Worm (Caenorhabditis elegans) whole organism, young adult: ENCODE measurements around the gene sipa-1.

ENCODE experiments used
- B0035.1 ChIP-seq: sonication (generic microtip); optimal IDR thresholded peaks from 2 replicates; lab custom pipeline; 2016; ENCODE audit warnings: missing genetic modification characterization, mild to moderate bottlenecking, missing compliant biosample characterization, missing genotype, missing genetic modification reagents
- F22D6.2 ChIP-seq: sonication (generic microtip); optimal IDR thresholded peaks from 2 replicates; lab custom pipeline; 2016; ENCODE audit warnings: mild to moderate bottlenecking, missing genetic modification characterization, missing compliant biosample characterization
- F57A8.1 ChIP-seq: fragments of 200-800 bp; sonication (Bioruptor generic); optimal IDR thresholded peaks from 2 replicates; lab custom pipeline; 2018; ENCODE audit warnings: mild to moderate bottlenecking, missing genetic modification characterization, moderate library complexity, missing compliant biosample characterization
- K12H6.12 ChIP-seq: fragments of 200-800 bp; sonication (Bioruptor generic); optimal IDR thresholded peaks from 2 replicates; lab custom pipeline; 2018; ENCODE audit warnings: mild to moderate bottlenecking, missing genetic modification characterization, missing compliant biosample characterization
- Y53F4B.3 ChIP-seq: fragments of 200-800 bp; sonication (Bioruptor generic); IDR thresholded peaks from 2 replicates; pipeline ENCODE4 v1.3.6; 2022; ENCODE audit warnings: missing genetic modification reagents, missing genetic modification characterization, missing compliant biosample characterization
- akir-1 ChIP-seq: fragments of 200-800 bp; sonication (Bioruptor generic); optimal IDR thresholded peaks from 2 replicates; lab custom pipeline; 2018; ENCODE audit warnings: mild to moderate bottlenecking, missing genetic modification characterization, moderate library complexity, missing compliant biosample characterization
- atf-7 ChIP-seq: sonication (generic microtip); optimal IDR thresholded peaks from 2 replicates; lab custom pipeline; 2017; ENCODE audit warnings: mild to moderate bottlenecking, missing genetic modification characterization, missing compliant biosample characterization
- bed-1 ChIP-seq: fragments of 200-800 bp; sonication (Bioruptor generic); IDR thresholded peaks from 2 replicates; pipeline ENCODE4 v1.3.6; 2022; ENCODE audit warnings: missing genetic modification reagents, missing genetic modification characterization, missing compliant biosample characterization
- bed-2 ChIP-seq: fragments of 200-800 bp; sonication (Bioruptor generic); IDR thresholded peaks from 2 replicates; pipeline ENCODE4 v1.3.6; 2022; ENCODE audit warnings: missing genetic modification reagents, missing genetic modification characterization, missing compliant biosample characterization
- cebp-1 ChIP-seq, 2 experiments: fragments of 200-800 bp in 1 of 2; sonication (Bioruptor generic) in 1 of 2; sonication (generic microtip) in 1 of 2; IDR thresholded peaks in 1 of 2; optimal IDR thresholded peaks in 1 of 2; 2 replicates each; pipeline versions ENCODE4 v1.3.6 to Lab custom; 2017 to 2022; ENCODE audit warnings: missing compliant biosample characterization in 2 of 2, missing genetic modification characterization in 2 of 2, mild to moderate bottlenecking in 1 of 2, missing genetic modification reagents in 1 of 2, moderate library complexity in 1 of 2
- ceh-40 ChIP-seq: fragments of 200-800 bp; sonication (Bioruptor generic); IDR thresholded peaks from 2 replicates; pipeline ENCODE4 v1.3.6; 2022; ENCODE audit warnings: missing genetic modification characterization, missing compliant biosample characterization
- efl-1 ChIP-seq: fragments of 150-350 bp; optimal IDR thresholded peaks from 2 replicates; lab custom pipeline; 2014; ENCODE audit warnings: missing biosample characterization, missing genetic modification reagents, missing genetic modification characterization
- ekl-4 ChIP-seq: fragments of 200-800 bp; sonication (Bioruptor generic); IDR thresholded peaks from 2 replicates; pipeline ENCODE4 v1.3.6; 2022; ENCODE audit warnings: missing genetic modification reagents, missing genetic modification characterization, missing compliant biosample characterization
- hmg-1.2 ChIP-seq: fragments of 200-800 bp; sonication (Bioruptor generic); IDR thresholded peaks from 2 replicates; pipeline ENCODE4 v1.3.6; 2022; ENCODE audit warnings: missing genetic modification reagents, missing genetic modification characterization, missing compliant biosample characterization
- let-607 ChIP-seq, 2 experiments: fragments of 200-800 bp in 1 of 2; sonication (Bioruptor generic) in 1 of 2; sonication (generic microtip) in 1 of 2; optimal IDR thresholded peaks; 2 replicates each; lab custom pipeline; 2016 to 2018; ENCODE audit warnings: mild to moderate bottlenecking in 2 of 2, missing compliant biosample characterization in 2 of 2, missing genetic modification characterization in 2 of 2, moderate library complexity in 2 of 2, missing genotype in 1 of 2
- lin-35 ChIP-seq, 3 experiments: fragments of 150-350 bp in 2 of 3; sonication (generic microtip) in 1 of 3; optimal IDR thresholded peaks; 2 replicates each; lab custom pipeline; 2014 to 2018; ENCODE audit warnings: missing biosample characterization in 3 of 3, missing genetic modification characterization in 3 of 3, missing genetic modification reagents in 3 of 3
- lin-40 ChIP-seq: sonication (generic microtip); optimal IDR thresholded peaks from 2 replicates; lab custom pipeline; 2016; ENCODE audit warnings: missing genetic modification characterization, mild to moderate bottlenecking, missing compliant biosample characterization, missing genotype, missing genetic modification reagents
- lir-1 ChIP-seq: fragments of 200-800 bp; sonication (Bioruptor generic); conservative IDR thresholded peaks from 2 replicates; pipeline ENCODE4 v1.3.6; 2022; ENCODE audit warnings: missing genetic modification reagents, missing genetic modification characterization, missing compliant biosample characterization
- lsl-1 ChIP-seq: fragments of 200-800 bp; sonication (Bioruptor generic); optimal IDR thresholded peaks from 2 replicates; lab custom pipeline; 2018; ENCODE audit warnings: mild to moderate bottlenecking, missing genetic modification characterization, moderate library complexity, missing compliant biosample characterization
- madf-6 ChIP-seq: fragments of 200-800 bp; sonication (Bioruptor generic); IDR thresholded peaks from 2 replicates; pipeline ENCODE4 v1.3.6; 2022; ENCODE audit warnings: missing genetic modification reagents, missing genetic modification characterization, missing compliant biosample characterization
- madf-8 ChIP-seq: fragments of 200-800 bp; sonication (Bioruptor generic); conservative IDR thresholded peaks from 2 replicates; pipeline ENCODE4 v1.3.6; 2022; ENCODE audit warnings: missing genetic modification reagents, missing genetic modification characterization, missing compliant biosample characterization
- mes-4 ChIP-seq: sonication (generic microtip); optimal IDR thresholded peaks from 2 replicates; lab custom pipeline; 2016; ENCODE audit warnings: missing genotype, missing genetic modification characterization, missing compliant biosample characterization
- nfyb-1 ChIP-seq: fragments of 200-800 bp; sonication (Bioruptor generic); IDR thresholded peaks from 2 replicates; pipeline ENCODE4 v1.3.6; 2022; ENCODE audit warnings: missing genetic modification reagents, missing genetic modification characterization, missing compliant biosample characterization
- nhr-179 ChIP-seq: sonication (generic microtip); optimal IDR thresholded peaks from 2 replicates; lab custom pipeline; 2016; ENCODE audit warnings: mild to moderate bottlenecking, missing genetic modification characterization, missing compliant biosample characterization
- nhr-80 ChIP-seq: sonication (generic microtip); optimal IDR thresholded peaks from 2 replicates; lab custom pipeline; 2016; ENCODE audit warnings: missing genetic modification characterization, missing compliant biosample characterization
- rpc-1 ChIP-seq, 2 experiments: fragments of 150-350 bp in 1 of 2; sonication (generic microtip) in 1 of 2; optimal IDR thresholded peaks; 2 replicates each; lab custom pipeline; 2014 to 2018; ENCODE audit warnings: missing biosample characterization in 1 of 2, missing genetic modification characterization in 1 of 2, missing genetic modification reagents in 1 of 2, missing genotype in 1 of 2
- sea-2 ChIP-seq: fragments of 200-800 bp; sonication (Bioruptor generic); IDR thresholded peaks from 2 replicates; pipeline ENCODE4 v1.3.6; 2022; ENCODE audit warnings: missing genetic modification characterization, missing compliant biosample characterization
- snpc-1.1 ChIP-seq: sonication (generic microtip); optimal IDR thresholded peaks from 2 replicates; lab custom pipeline; 2017; ENCODE audit warnings: missing genetic modification characterization, mild to moderate bottlenecking, missing compliant biosample characterization, antibody characterized with exemption, moderate library complexity, missing genotype, missing genetic modification reagents; ENCODE audit not compliant: insufficient read depth
- snpc-3.4 ChIP-seq: sonication (generic microtip); optimal IDR thresholded peaks from 2 replicates; lab custom pipeline; 2017; ENCODE audit warnings: missing genetic modification characterization, mild to moderate bottlenecking, missing compliant biosample characterization, antibody characterized with exemption, moderate library complexity, missing genotype, missing genetic modification reagents
- snpc-4 ChIP-seq, 5 experiments: fragments of 150-350 bp in 1 of 5; sonication (generic microtip) in 4 of 5; optimal IDR thresholded peaks; 2 replicates each; lab custom pipeline; 2014 to 2018; ENCODE audit warnings: missing genetic modification characterization in 5 of 5, missing biosample characterization in 3 of 5, antibody characterized with exemption in 2 of 5, mild to moderate bottlenecking in 2 of 5, missing compliant biosample characterization in 2 of 5, missing genotype in 2 of 5, moderate library complexity in 2 of 5, missing genetic modification reagents in 1 of 5
- somi-1 ChIP-seq: fragments of 200-800 bp; sonication (Bioruptor generic); optimal IDR thresholded peaks from 2 replicates; lab custom pipeline; 2018; ENCODE audit warnings: mild to moderate bottlenecking, missing genetic modification characterization, missing compliant biosample characterization
- tbx-9 ChIP-seq: sonication (generic microtip); optimal IDR thresholded peaks from 2 replicates; lab custom pipeline; 2016; ENCODE audit warnings: borderline replicate concordance, missing genetic modification characterization, inconsistent platforms, missing compliant biosample characterization
- unc-62 ChIP-seq: fragments of 150-350 bp; optimal IDR thresholded peaks from 2 replicates; lab custom pipeline; 2014; ENCODE audit warnings: missing biosample characterization, missing genetic modification reagents, missing genetic modification characterization
- zfh-2 ChIP-seq: fragments of 200-800 bp; sonication (Bioruptor generic); conservative IDR thresholded peaks from 2 replicates; pipeline ENCODE4 v1.3.6; 2022; ENCODE audit warnings: missing genetic modification reagents, missing genetic modification characterization, missing compliant biosample characterization
- zim-3 ChIP-seq: sonication (generic microtip); optimal IDR thresholded peaks from 2 replicates; lab custom pipeline; 2017; ENCODE audit warnings: mild to moderate bottlenecking, missing genetic modification characterization, moderate library complexity, missing compliant biosample characterization
- ztf-22 ChIP-seq: fragments of 200-800 bp; sonication (Bioruptor generic); optimal IDR thresholded peaks from 2 replicates; lab custom pipeline; 2018; ENCODE audit warnings: mild to moderate bottlenecking, missing genetic modification characterization, moderate library complexity, missing compliant biosample characterization
- ztf-3 ChIP-seq: fragments of 200-800 bp; sonication (Bioruptor generic); optimal IDR thresholded peaks from 2 replicates; lab custom pipeline; 2018; ENCODE audit warnings: mild to moderate bottlenecking, missing genetic modification characterization, missing compliant biosample characterization
- ztf-6 ChIP-seq: fragments of 200-800 bp; sonication (Bioruptor generic); IDR thresholded peaks from 2 replicates; pipeline ENCODE4 v1.3.6; 2022; ENCODE audit warnings: missing genetic modification reagents, missing genetic modification characterization, missing compliant biosample characterization

Gene sipa-1

DNA sequence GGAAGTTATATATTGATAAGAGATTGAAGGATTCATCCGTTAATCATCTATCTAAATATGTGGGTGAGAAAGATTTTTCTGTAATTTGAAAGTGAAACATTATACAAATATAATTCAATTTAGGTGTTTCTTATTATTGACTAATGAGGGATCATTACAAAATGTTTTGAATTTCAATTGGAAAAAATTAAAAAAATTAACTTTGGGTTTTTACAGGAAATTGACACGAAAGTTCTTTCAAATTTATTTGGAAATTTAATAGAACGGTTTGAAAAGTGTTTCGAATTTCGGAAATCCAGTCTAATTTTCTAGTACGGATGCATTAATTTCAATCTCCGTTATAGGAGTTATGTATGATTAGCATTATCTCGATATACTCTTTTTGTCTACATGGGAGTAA, 16.0 kb upstream of the sipa-1 start:
- TF ChIP-seq snpc-4 (GFP tag; optimal IDR thresholded peaks at IDR 0.05; lab: Kevin White, UChicago), result no peak
- TF ChIP-seq snpc-4 (tag; optimal IDR thresholded peaks at IDR 0.05; lab: Kevin White, UChicago), result no peak
- no peak for TF ChIP-seq tbx-9 (tag; lab: Kevin White, UChicago)
- TF ChIP-seq sea-2, result no peak
- no peak for TF ChIP-seq hmg-1.2

DNA sequence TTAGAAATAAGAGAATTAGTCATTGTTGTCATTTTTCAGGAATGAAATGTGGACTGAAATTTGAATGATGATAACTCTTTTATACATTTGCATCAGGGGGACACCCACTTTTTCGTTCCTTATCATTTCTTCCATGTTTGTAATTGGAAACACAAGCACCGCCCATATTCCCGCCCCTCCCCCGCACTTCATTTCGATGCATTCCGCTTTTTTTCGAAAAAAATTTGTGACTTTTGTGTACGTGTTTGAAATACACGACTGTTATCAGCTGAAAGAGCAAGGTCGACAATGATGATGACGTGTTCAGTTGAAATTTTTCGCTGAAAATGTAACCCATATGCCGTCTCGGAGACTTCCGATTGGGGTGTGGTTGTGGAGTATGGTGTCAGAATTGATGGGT, 13.6 kb upstream of the sipa-1 start, which contains the start of gene zip-10:
TSS of gene zip-10 (minus strand) at position 43 of the 400 bp plus-strand sequence.
- TF ChIP-seq lin-40 (tag; lab: Kevin White, UChicago) (no peak), bed-2 (no peak), atf-7 (peak; percentile 77), zim-3 (tag; lab: Kevin White, UChicago) (no peak), lsl-1 (GFP tag; lab: Kevin White, UChicago) (no peak), let-607 (tag; optimal IDR thresholded peaks at IDR 0.05; lab: Kevin White, UChicago) (peak; percentile 39 to 59), nhr-80 (tag; lab: Kevin White, UChicago) (peak; percentile 96)

DNA sequence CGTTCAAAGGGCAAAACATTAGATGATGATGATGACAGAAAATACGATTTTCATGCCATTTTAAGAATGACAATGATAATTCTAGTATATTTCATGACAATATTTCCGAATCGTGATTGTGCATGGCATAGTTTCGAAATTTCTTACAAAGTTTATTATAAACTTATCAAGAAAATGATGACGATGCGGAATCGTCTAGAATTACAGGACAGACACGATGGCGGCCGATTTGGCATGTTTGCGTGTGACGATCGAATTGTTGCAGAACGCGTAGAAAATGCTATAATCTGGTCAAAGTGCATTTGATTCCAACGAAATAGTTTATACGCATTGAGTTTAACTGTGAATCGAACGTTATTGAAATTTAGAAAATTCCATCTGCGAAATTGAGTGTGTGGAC, 12.2 kb upstream of the sipa-1 start:
- TF ChIP-seq K12H6.12 (tag; lab: Kevin White, UChicago) (no peak), somi-1 (no peak), F57A8.1 (GFP tag; lab: Kevin White, UChicago) (no peak), nfyb-1 (GFP tag; lab: Robert Waterston, UW) (no peak)

DNA sequence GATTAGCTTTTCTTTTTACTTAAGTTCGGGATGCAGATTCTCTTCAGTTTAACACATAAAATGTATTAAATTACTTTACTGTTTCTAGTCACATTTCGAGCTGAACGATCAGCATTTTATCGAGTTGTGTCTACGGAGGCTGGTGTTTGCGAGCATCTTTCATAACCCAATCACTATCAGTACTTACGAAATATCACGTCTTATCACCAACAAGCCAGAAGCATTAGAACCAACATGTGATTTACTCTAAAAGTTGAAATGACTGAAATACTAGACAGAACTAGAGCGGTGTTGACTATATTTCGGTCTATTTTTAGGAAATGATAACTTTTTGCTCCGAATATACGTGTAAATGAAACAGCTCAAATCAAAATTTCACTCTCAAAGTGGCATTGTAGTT, 11.3 kb upstream of the sipa-1 start:
- TF ChIP-seq snpc-1.1 (tag; lab: Kevin White, UChicago), result no peak
- TF ChIP-seq nhr-80 (tag; lab: Kevin White, UChicago), result peak; percentile 47
- peak; percentile 88 for TF ChIP-seq cebp-1 (GFP tag; IDR thresholded peaks at IDR 0.05; lab: Robert Waterston, UW)
- TF ChIP-seq cebp-1 (tag; optimal IDR thresholded peaks at IDR 0.05; lab: Kevin White, UChicago), result peak; percentile 87

DNA sequence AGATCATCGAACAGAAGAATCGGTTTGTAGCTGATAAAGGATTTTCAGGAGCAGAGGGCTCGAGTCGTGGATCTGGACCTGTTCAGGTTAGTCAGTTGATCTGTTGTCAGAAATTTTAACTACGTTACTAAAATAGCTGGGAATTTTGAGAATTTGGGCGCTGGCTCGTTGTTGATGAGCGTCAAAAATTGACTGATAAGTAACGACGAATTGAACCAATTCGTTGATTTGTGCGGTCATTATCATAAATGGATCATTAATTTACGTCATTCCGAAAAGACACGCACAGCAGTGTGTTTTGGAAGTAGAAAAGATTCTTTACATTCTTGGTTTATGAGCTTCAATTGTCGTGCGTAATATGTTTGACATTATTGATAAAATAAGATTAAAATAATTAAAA, 10.7 kb upstream of the sipa-1 start:
- TF ChIP-seq ztf-22 (no peak), lin-35 (GFP tag; optimal IDR thresholded peaks at IDR 0.05; lab: Kevin White, UChicago) (no peak), F22D6.2 (tag; lab: Kevin White, UChicago) (no peak), bed-1 (GFP tag; lab: Robert Waterston, UW) (no peak), ztf-3 (no peak), ztf-6 (GFP tag; lab: Robert Waterston, UW) (no peak)

DNA sequence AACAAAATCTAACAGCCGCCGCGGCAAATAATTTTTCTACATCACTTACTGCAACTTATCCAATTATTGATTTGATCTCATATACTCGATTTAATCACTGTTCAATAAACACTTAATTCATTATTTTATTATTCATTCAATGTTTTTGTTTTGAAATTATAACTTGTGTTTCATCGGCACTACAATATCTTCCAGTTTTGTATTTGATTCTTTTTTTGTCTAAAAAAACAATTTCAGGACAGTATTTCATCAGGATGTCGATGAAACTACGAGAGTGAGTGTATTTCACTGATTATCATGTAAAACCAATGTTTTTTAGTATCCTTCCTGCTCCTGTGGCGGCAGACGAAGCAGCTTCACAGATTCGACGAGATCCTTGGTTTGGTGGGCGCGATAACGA, 8.2 kb upstream of the sipa-1 start, which contains the start of gene skp-1:
TSS of gene skp-1 (plus strand) at position 238 of the 400 bp plus-strand sequence.
- TF ChIP-seq madf-6 (GFP tag; lab: Robert Waterston, UW), result no peak; the same call in 1 of the 2 replicates
- no peak for TF ChIP-seq nfyb-1 (GFP tag; lab: Robert Waterston, UW)
- TF ChIP-seq nhr-179 (tag; lab: Kevin White, UChicago), result no peak
- TF ChIP-seq ztf-6 (GFP tag; lab: Robert Waterston, UW), result no peak
- TF ChIP-seq ceh-40 (GFP tag; lab: Robert Waterston, UW), result no peak
- TF ChIP-seq unc-62 (GFP tag; lab: Kevin White, UChicago), result no peak
- no peak for TF ChIP-seq snpc-3.4 (tag; lab: Kevin White, UChicago)
- no peak for TF ChIP-seq B0035.1
- TF ChIP-seq rpc-1 (optimal IDR thresholded peaks at IDR 0.05; lab: Kevin White, UChicago), result no peak
- TF ChIP-seq rpc-1 (tag; optimal IDR thresholded peaks at IDR 0.05; lab: Kevin White, UChicago), result no peak
- TF ChIP-seq lir-1, result no peak
- no peak for TF ChIP-seq mes-4
- TF ChIP-seq madf-8 (GFP tag; lab: Robert Waterston, UW), result no peak
- TF ChIP-seq Y53F4B.3 (GFP tag; lab: Robert Waterston, UW), result no peak
- TF ChIP-seq zfh-2 (GFP tag; lab: Robert Waterston, UW), result no peak
- TF ChIP-seq akir-1, result no peak
- no peak for TF ChIP-seq efl-1 (GFP tag; lab: Kevin White, UChicago)
- no peak for TF ChIP-seq ekl-4
